Fruit fly (Drosophila melanogaster): ENCODE measurements around the gene CG14147.

- TF ChIP-seq CG11617 (GFP tag; optimal IDR thresholded peaks at IDR 0.05) (no peak), CG14711 (tag; optimal IDR thresholded peaks at IDR 0.05) (no peak), CG7101 (tag; optimal IDR thresholded peaks at IDR 0.05) (no peak)
Observed at dm6 chr3L:10940312-10940711, 32.1 kb upstream of the CG14147 start.
